Worm (Caenorhabditis elegans): ENCODE results near the gene far-1.

DNA sequence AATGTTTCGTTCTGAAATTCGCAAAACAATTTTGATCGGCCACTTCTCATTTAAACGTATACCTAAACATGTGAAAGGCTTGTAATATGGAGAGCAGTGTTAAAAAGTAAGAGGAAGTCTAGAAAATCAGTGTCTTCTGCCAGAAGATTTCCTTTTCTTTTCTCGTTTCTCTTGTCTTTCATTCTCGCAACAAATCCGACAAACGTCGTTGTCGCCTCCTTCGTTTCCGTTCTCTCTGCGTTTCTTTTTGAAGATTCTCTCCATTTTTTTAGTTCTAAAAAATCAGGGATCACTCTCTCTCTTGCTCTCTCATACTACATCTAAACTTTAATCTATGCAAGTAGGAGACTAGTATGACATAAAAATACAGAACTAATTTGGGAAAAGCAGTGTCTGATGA lies 33.7 kb downstream of the far-1 start:
- TF ChIP-seq daf-12 (tag; optimal IDR thresholded peaks at IDR 0.05) (no peak), ama-1 (optimal IDR thresholded peaks at IDR 0.05) (no peak), nhr-237 (tag; optimal IDR thresholded peaks at IDR 0.05) (no peak), nhr-28 (tag; optimal IDR thresholded peaks at IDR 0.05) (no peak), nhr-43 (tag; optimal IDR thresholded peaks at IDR 0.05; ENCODE audit: poor library complexity, severe bottlenecking) (no peak), elt-1 (tag; optimal IDR thresholded peaks at IDR 0.05) (no peak), ztf-4 (tag; optimal IDR thresholded peaks at IDR 0.05) (no peak), ceh-82 (tag; optimal IDR thresholded peaks at IDR 0.05) (no peak), nhr-77 (tag; optimal IDR thresholded peaks at IDR 0.05) (no peak), nhr-76 (tag; optimal IDR thresholded peaks at IDR 0.05) (no peak), unc-62 (GFP tag; optimal IDR thresholded peaks at IDR 0.05) (no peak)
